Worm (Caenorhabditis elegans) whole organism, L4 larva: ENCODE results near the gene C16A11.4.

Source experiments
- D1046.2 ChIP-seq: fragments of 200-800 bp; sonication (Bioruptor generic); IDR thresholded peaks from 2 replicates; pipeline ENCODE4 v1.3.6; 2022; ENCODE audit warnings: missing genetic modification characterization, missing compliant biosample characterization
- F37D6.2 ChIP-seq: sonication (generic microtip); optimal IDR thresholded peaks from 2 replicates; lab custom pipeline; 2016; ENCODE audit warnings: mild to moderate bottlenecking, missing genetic modification characterization, missing compliant biosample characterization
- F44E2.7 ChIP-seq: fragments of 200-800 bp; sonication (Bioruptor generic); IDR thresholded peaks from 2 replicates; pipeline ENCODE4 v2.1.2; 2022; ENCODE audit warnings: missing genetic modification characterization, missing compliant biosample characterization
- F49E8.2 ChIP-seq: sonication (generic microtip); optimal IDR thresholded peaks from 2 replicates; lab custom pipeline; 2016; ENCODE audit warnings: missing compliant biosample characterization, mild to moderate bottlenecking, missing genetic modification characterization, borderline replicate concordance
- R02D3.7 ChIP-seq: fragments of 150-350 bp; sonication (generic microtip); optimal IDR thresholded peaks from 3 replicates; lab custom pipeline; 2014; ENCODE audit warnings: missing biosample characterization, missing genetic modification characterization
- ZK337.2 ChIP-seq: fragments of 200-800 bp; sonication (Bioruptor generic); IDR thresholded peaks from 2 replicates; pipeline ENCODE4 v1.3.6; 2022; ENCODE audit warnings: missing genetic modification reagents, missing genetic modification characterization, missing compliant biosample characterization
- ZK546.5 ChIP-seq, 2 experiments: sonication (generic microtip); optimal IDR thresholded peaks; 2 replicates each; lab custom pipeline; 2017; ENCODE audit warnings: missing biosample characterization in 2 of 2, missing genetic modification characterization in 2 of 2
- aha-1 ChIP-seq: fragments of 150-350 bp; peaks from one replicate; lab custom pipeline; 2014; ENCODE audit warnings: missing biosample characterization, missing genetic modification characterization
- aly-2 ChIP-seq: sonication (generic microtip); optimal IDR thresholded peaks from 2 replicates; lab custom pipeline; 2018; ENCODE audit warnings: missing biosample characterization, missing genetic modification characterization
- ceh-20 ChIP-seq: fragments of 200-800 bp; sonication (Bioruptor generic); IDR thresholded peaks from 2 replicates; pipeline ENCODE4 v1.3.6; 2022; ENCODE audit warnings: missing genetic modification reagents, missing genetic modification characterization, missing compliant biosample characterization
- ceh-28 ChIP-seq: fragments of 150-350 bp; optimal IDR thresholded peaks from 2 replicates; lab custom pipeline; 2014; ENCODE audit warnings: missing biosample characterization, missing genetic modification reagents, missing genetic modification characterization
- ceh-44 ChIP-seq: fragments of 200-800 bp; sonication (Bioruptor generic); IDR thresholded peaks from 2 replicates; pipeline ENCODE4 v1.3.6; 2022; ENCODE audit warnings: missing genetic modification reagents, missing genetic modification characterization, missing compliant biosample characterization
- ctbp-1 ChIP-seq: fragments of 200-800 bp; sonication (Bioruptor generic); IDR thresholded peaks from 2 replicates; pipeline ENCODE4 v1.3.6; 2022; ENCODE audit warnings: missing genetic modification reagents, missing genetic modification characterization, missing compliant biosample characterization
- daf-8 ChIP-seq: fragments of 200-800 bp; sonication (Bioruptor generic); IDR thresholded peaks from 2 replicates; pipeline ENCODE4 v1.3.6; 2022; ENCODE audit warnings: missing genetic modification characterization, missing compliant biosample characterization
- hif-1 ChIP-seq, 2 experiments: sonication (generic microtip); optimal IDR thresholded peaks; 2 replicates each; lab custom pipeline; 2016 to 2017; ENCODE audit warnings: missing compliant biosample characterization in 2 of 2, missing genetic modification characterization in 2 of 2, missing genetic modification reagents in 2 of 2, missing genotype in 2 of 2, mild to moderate bottlenecking in 1 of 2
- hlh-30 ChIP-seq: sonication (generic microtip); optimal IDR thresholded peaks from 2 replicates; lab custom pipeline; 2017; ENCODE audit warnings: antibody characterized with exemption, mild to moderate bottlenecking, missing genetic modification characterization, missing compliant biosample characterization; ENCODE audit not compliant: insufficient read depth
- jun-1 ChIP-seq: fragments of 150-350 bp; optimal IDR thresholded peaks from 2 replicates; lab custom pipeline; 2014; ENCODE audit warnings: missing biosample characterization, missing genetic modification reagents, missing genetic modification characterization
- lim-7 ChIP-seq: fragments of 200-800 bp; sonication (Bioruptor generic); IDR thresholded peaks from 2 replicates; pipeline ENCODE4 v1.3.6; 2022; ENCODE audit warnings: missing genetic modification characterization, missing compliant biosample characterization
- lin-13 ChIP-seq: fragments of 150-350 bp; optimal IDR thresholded peaks from 2 replicates; lab custom pipeline; 2014; ENCODE audit warnings: missing biosample characterization, missing genetic modification reagents, missing genetic modification characterization
- lin-39 ChIP-seq: fragments of 150-350 bp; optimal IDR thresholded peaks from 2 replicates; lab custom pipeline; 2014; ENCODE audit warnings: missing biosample characterization, missing genetic modification reagents, missing genetic modification characterization
- lir-3 ChIP-seq: sonication (generic microtip); optimal IDR thresholded peaks from 2 replicates; lab custom pipeline; 2016; ENCODE audit warnings: mild to moderate bottlenecking, missing genetic modification characterization, missing compliant biosample characterization
- lsy-2 ChIP-seq, 2 experiments: fragments of 150-350 bp in 1 of 2; sonication (generic microtip) in 1 of 2; optimal IDR thresholded peaks; 2 replicates each; lab custom pipeline; 2014 to 2017; ENCODE audit warnings: missing biosample characterization in 2 of 2, missing genetic modification characterization in 2 of 2
- madf-9 ChIP-seq: fragments of 200-800 bp; sonication (Bioruptor generic); conservative IDR thresholded peaks from 2 replicates; pipeline ENCODE4 v1.3.6; 2022; ENCODE audit warnings: missing genetic modification reagents, missing genetic modification characterization, missing compliant biosample characterization
- mep-1 ChIP-seq: fragments of 150-350 bp; sonication (generic microtip); optimal IDR thresholded peaks from 3 replicates; lab custom pipeline; 2014; ENCODE audit warnings: missing biosample characterization, missing genetic modification characterization
- nhr-11 ChIP-seq: fragments of 150-350 bp; optimal IDR thresholded peaks from 2 replicates; lab custom pipeline; 2014; ENCODE audit warnings: missing biosample characterization, missing genetic modification characterization
- nhr-111 ChIP-seq: fragments of 200-800 bp; sonication (Bioruptor generic); optimal IDR thresholded peaks from 2 replicates; lab custom pipeline; 2018; ENCODE audit warnings: mild to moderate bottlenecking, missing genetic modification characterization, missing compliant biosample characterization
- nhr-25 ChIP-seq: sonication (generic microtip); optimal IDR thresholded peaks from 2 replicates; lab custom pipeline; 2017; ENCODE audit warnings: missing genetic modification characterization, mild to moderate bottlenecking, missing compliant biosample characterization, antibody characterized with exemption, moderate library complexity, borderline replicate concordance; ENCODE audit not compliant: insufficient read depth
- nhr-42 ChIP-seq: fragments of 200-800 bp; sonication (Bioruptor generic); IDR thresholded peaks from 2 replicates; pipeline ENCODE4 v1.3.6; 2022; ENCODE audit warnings: missing genetic modification characterization, missing compliant biosample characterization
- nhr-6 ChIP-seq: fragments of 150-350 bp; optimal IDR thresholded peaks from 2 replicates; lab custom pipeline; 2014; ENCODE audit warnings: missing biosample characterization, missing genetic modification characterization
- pqm-1 ChIP-seq: sonication (generic microtip); optimal IDR thresholded peaks from 2 replicates; lab custom pipeline; 2017; ENCODE audit warnings: missing biosample characterization, missing genetic modification characterization
- saeg-2 ChIP-seq: fragments of 200-800 bp; sonication (Bioruptor generic); IDR thresholded peaks from 2 replicates; pipeline ENCODE4 v1.3.6; 2022; ENCODE audit warnings: missing genetic modification reagents, missing genetic modification characterization, missing compliant biosample characterization
- snpc-4 ChIP-seq: fragments of 150-350 bp; optimal IDR thresholded peaks from 2 replicates; lab custom pipeline; 2014; ENCODE audit warnings: missing biosample characterization, missing genetic modification characterization
- unc-130 ChIP-seq: sonication (generic microtip); optimal IDR thresholded peaks from 2 replicates; lab custom pipeline; 2016; ENCODE audit warnings: missing genetic modification reagents, missing genetic modification characterization, missing compliant biosample characterization
- ztf-7 ChIP-seq: fragments of 150-350 bp; optimal IDR thresholded peaks from 2 replicates; lab custom pipeline; 2014; ENCODE audit warnings: missing biosample characterization, missing genetic modification characterization

The C16A11.4 gene

ce11 chrII:4244959-4245358 lies 18.1 kb downstream of the C16A11.4 start:
- TF ChIP-seq hlh-30 (tag; lab: Kevin White, UChicago), result no peak
- no peak for TF ChIP-seq nhr-25 (tag; lab: Kevin White, UChicago)
- TF ChIP-seq ZK546.5 (tag; optimal IDR thresholded peaks at IDR 0.05; lab: Kevin White, UChicago), result no peak
- no peak for TF ChIP-seq madf-9 (GFP tag; lab: Robert Waterston, UW)
- TF ChIP-seq aly-2 (tag; lab: Kevin White, UChicago), result no peak
- no peak for TF ChIP-seq snpc-4 (tag; lab: Kevin White, UChicago)
- TF ChIP-seq lim-7 (GFP tag; lab: Robert Waterston, UW), result no peak
- TF ChIP-seq mep-1 (tag; lab: Kevin White, UChicago), result no peak
- TF ChIP-seq jun-1, result no peak
- TF ChIP-seq nhr-6 (tag; lab: Kevin White, UChicago), result no peak
- no peak for TF ChIP-seq lin-39
- no peak for TF ChIP-seq lin-13
- no peak for TF ChIP-seq ZK337.2 (GFP tag; lab: Robert Waterston, UW)
- TF ChIP-seq ctbp-1 (GFP tag; lab: Robert Waterston, UW), result no peak
- TF ChIP-seq D1046.2 (GFP tag; lab: Robert Waterston, UW), result no peak
- no peak for TF ChIP-seq F37D6.2 (tag; lab: Kevin White, UChicago)
- no peak for TF ChIP-seq hif-1 (tag; optimal IDR thresholded peaks at IDR 0.05; lab: Kevin White, UChicago)
- TF ChIP-seq unc-130 (GFP tag; lab: Kevin White, UChicago), result no peak

- TF ChIP-seq nhr-11 (tag; lab: Kevin White, UChicago) (no peak), aha-1 (tag; lab: Kevin White, UChicago) (no peak), pqm-1 (no peak), unc-130 (GFP tag; lab: Kevin White, UChicago) (no peak), hif-1 (tag; optimal IDR thresholded peaks at IDR 0.05; lab: Kevin White, UChicago) (no peak), lir-3 (no peak), F49E8.2 (tag; lab: Kevin White, UChicago) (no peak), ztf-7 (tag; lab: Kevin White, UChicago) (no peak), nhr-42 (GFP tag; lab: Robert Waterston, UW) (no peak)
Measured at ce11 chrII:4246897-4247296, 20.1 kb downstream of the C16A11.4 start, which contains the start of gene gpa-11. TSS of gene gpa-11 (plus strand) at chrII:4247197.

- TF ChIP-seq jun-1, result no peak
- TF ChIP-seq nhr-111 (GFP tag; lab: Kevin White, UChicago), result no peak
- no peak for TF ChIP-seq ceh-20 (GFP tag; lab: Robert Waterston, UW)
- TF ChIP-seq saeg-2, result no peak
- TF ChIP-seq ceh-28, result peak; percentile 95
Measured at ce11 chrII:4256541-4257001, 29.7 kb downstream of the C16A11.4 start, which contains the start of gene C16A11.7. TSS of gene C16A11.7 (minus strand) at chrII:4256951.

- TF ChIP-seq jun-1 (no peak), madf-9 (GFP tag; lab: Robert Waterston, UW) (no peak), nhr-25 (tag; lab: Kevin White, UChicago) (no peak), ceh-44 (GFP tag; lab: Robert Waterston, UW) (no peak), daf-8 (GFP tag; lab: Robert Waterston, UW) (no peak), lsy-2 (tag; optimal IDR thresholded peaks at IDR 0.05; lab: Kevin White, UChicago) (no peak), F44E2.7 (no peak)
Measured at ce11 chrII:4258683-4259082, 31.8 kb downstream of the C16A11.4 start, which contains the start of gene clec-135. TSS of gene clec-135 (minus strand) at chrII:4258783.

- TF ChIP-seq R02D3.7 (tag; lab: Kevin White, UChicago) (no peak), aha-1 (tag; lab: Kevin White, UChicago) (peak; percentile 98)
Measured at ce11 chrII:4267711-4268110, 40.9 kb downstream of the C16A11.4 start.
